Fruit fly (Drosophila melanogaster): ENCODE measurements around the gene CG5096.

- TF ChIP-seq fd96Ca (GFP tag; IDR thresholded peaks at IDR 0.05) (no peak), gl (tag; optimal IDR thresholded peaks at IDR 0.05) (no peak), CG32121 (GFP tag; IDR thresholded peaks at IDR 0.05) (no peak), CG14655 (GFP tag; optimal IDR thresholded peaks at IDR 0.05) (no peak), D1 (tag; optimal IDR thresholded peaks at IDR 0.05) (no peak), CG10348 (GFP tag; IDR thresholded peaks at IDR 0.05) (no peak), CG13204 (GFP tag; optimal IDR thresholded peaks at IDR 0.05) (no peak), Pif1A (GFP tag; optimal IDR thresholded peaks at IDR 0.05) (no peak), CG17806 (tag; optimal IDR thresholded peaks at IDR 0.05) (no peak), CG8301 (tag; optimal IDR thresholded peaks at IDR 0.05) (no peak), EcR (GFP tag; optimal IDR thresholded peaks at IDR 0.05) (no peak), CG34367 (tag; optimal IDR thresholded peaks at IDR 0.05) (no peak), CG12605 (GFP tag; IDR thresholded peaks at IDR 0.05) (no peak), CG8159 (tag; optimal IDR thresholded peaks at IDR 0.05) (no peak)
Measured at dm6 chr2L:10362408-10363067, 19.5 kb upstream of the CG5096 start, which contains the start of the genes Cand1 and pim.
